Worm (Caenorhabditis elegans): ENCODE data around the gene srh-243.

DNA sequence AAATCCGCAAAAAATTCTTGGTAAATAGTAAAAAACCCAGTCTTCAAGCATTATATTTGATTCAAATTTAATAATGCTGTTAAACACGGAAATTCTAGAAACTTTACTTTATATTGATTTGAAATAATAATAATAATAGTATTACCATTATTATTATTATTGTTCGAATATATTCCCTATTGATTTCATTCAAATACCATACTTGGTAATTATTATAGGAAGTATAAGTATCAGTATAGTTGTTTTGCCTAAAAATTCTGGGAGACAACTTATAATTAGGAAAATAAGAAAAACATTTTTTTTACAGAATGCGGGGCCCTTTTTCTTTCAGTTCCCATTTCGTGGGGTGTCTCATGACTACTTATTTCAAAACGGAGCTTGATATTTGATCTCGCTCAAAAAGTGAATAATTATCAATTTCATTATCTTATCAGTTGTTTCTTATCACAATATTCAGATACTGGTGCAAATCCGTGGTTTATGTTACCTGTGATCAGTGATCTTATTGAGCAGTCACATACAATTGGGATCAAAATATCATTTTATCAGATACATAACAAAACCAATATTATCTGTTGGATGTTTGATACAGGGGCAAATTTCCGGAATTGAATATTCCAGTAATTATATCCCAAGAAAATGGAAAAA, 21.8 kb upstream of the srh-243 start, which contains the start of gene srj-49:
- no peak for TF ChIP-seq unc-62 (GFP tag; optimal IDR thresholded peaks at IDR 0.05)
- no peak for TF ChIP-seq mls-2 (tag; optimal IDR thresholded peaks at IDR 0.05)
- TF ChIP-seq blmp-1 (tag; optimal IDR thresholded peaks at IDR 0.05) = no peak
- TF ChIP-seq nhr-76 (tag; optimal IDR thresholded peaks at IDR 0.05) = no peak

All from whole organism, mixed stage, embryonic.